Worm (Caenorhabditis elegans) whole organism, L2 larva: Measurements from ENCODE around the gene sdz-1.

Source experiments
- ZK546.5 ChIP-seq: sonication (generic microtip); optimal IDR thresholded peaks from 2 replicates; lab custom pipeline; 2017; ENCODE audit warnings: missing biosample characterization, missing genetic modification characterization
- ceh-16 ChIP-seq: fragments of 150-350 bp; optimal IDR thresholded peaks from 2 replicates; lab custom pipeline; 2014; ENCODE audit warnings: missing biosample characterization, missing genetic modification characterization
- ceh-82 ChIP-seq: fragments of 150-350 bp; optimal IDR thresholded peaks from 2 replicates; lab custom pipeline; 2014; ENCODE audit warnings: missing biosample characterization, missing genetic modification characterization
- elt-1 ChIP-seq: fragments of 150-350 bp; optimal IDR thresholded peaks from 2 replicates; lab custom pipeline; 2014; ENCODE audit warnings: missing biosample characterization, missing genetic modification characterization
- gmeb-1 ChIP-seq: fragments of 150-350 bp; optimal IDR thresholded peaks from 2 replicates; lab custom pipeline; 2014; ENCODE audit warnings: missing biosample characterization, missing genetic modification characterization
- lin-11 ChIP-seq: fragments of 150-350 bp; sonication (generic microtip); optimal IDR thresholded peaks from 2 replicates; lab custom pipeline; 2014; ENCODE audit warnings: missing biosample characterization, missing genetic modification characterization, inconsistent platforms, mixed read lengths
- nhr-11 ChIP-seq: fragments of 150-350 bp; optimal IDR thresholded peaks from 2 replicates; lab custom pipeline; 2014; ENCODE audit warnings: missing biosample characterization, missing genetic modification characterization
- nhr-12 ChIP-seq: fragments of 150-350 bp; optimal IDR thresholded peaks from 2 replicates; lab custom pipeline; 2014; ENCODE audit warnings: missing biosample characterization, missing genetic modification characterization
- nhr-21 ChIP-seq: fragments of 150-350 bp; optimal IDR thresholded peaks from 2 replicates; lab custom pipeline; 2014; ENCODE audit warnings: missing biosample characterization, missing genetic modification characterization
- skn-1 ChIP-seq: sonication (generic microtip); optimal IDR thresholded peaks from 2 replicates; lab custom pipeline; 2017; ENCODE audit warnings: missing biosample characterization, missing genetic modification characterization
- snpc-4 ChIP-seq: fragments of 150-350 bp; optimal IDR thresholded peaks from 2 replicates; lab custom pipeline; 2014; ENCODE audit warnings: missing biosample characterization, missing genetic modification characterization
- unc-55 ChIP-seq: fragments of 150-350 bp; sonication (generic microtip); optimal IDR thresholded peaks from 3 replicates; lab custom pipeline; 2014; ENCODE audit warnings: missing biosample characterization, missing genetic modification reagents, missing genetic modification characterization
- ztf-11 ChIP-seq: sonication (generic microtip); optimal IDR thresholded peaks from 2 replicates; lab custom pipeline; 2017; ENCODE audit warnings: missing biosample characterization, missing genetic modification characterization
- ztf-4 ChIP-seq: fragments of 150-350 bp; optimal IDR thresholded peaks from 2 replicates; lab custom pipeline; 2014; ENCODE audit warnings: missing biosample characterization, missing genetic modification characterization

- no peak for TF ChIP-seq ZK546.5 (tag; lab: Kevin White, UChicago)
- no peak for TF ChIP-seq ztf-4 (tag; lab: Kevin White, UChicago)
- TF ChIP-seq ztf-11 (tag; lab: Kevin White, UChicago) = no peak
- TF ChIP-seq elt-1 (tag; lab: Kevin White, UChicago) = no peak
- TF ChIP-seq nhr-11 = no peak
- no peak for TF ChIP-seq snpc-4
- TF ChIP-seq skn-1 (tag; lab: Kevin White, UChicago) = no peak
- TF ChIP-seq nhr-12 (tag; lab: Kevin White, UChicago) = no peak
- no peak for TF ChIP-seq ceh-16 (tag; lab: Kevin White, UChicago)
- TF ChIP-seq gmeb-1 = no peak
- no peak for TF ChIP-seq nhr-21
- TF ChIP-seq unc-55 (GFP tag; lab: Kevin White, UChicago) = no peak
- TF ChIP-seq ceh-82 (tag; lab: Kevin White, UChicago) = no peak
- no peak for TF ChIP-seq lin-11 (tag; lab: Kevin White, UChicago)
These were observed 38.1 kb upstream of the sdz-1 start for ce11 chrIII:8738289-8738688.
